Worm (Caenorhabditis elegans) whole organism, L4 larva: ENCODE results near the gene nas-15.
A peak's percentile ranks its signal among the peaks of the same experiment; 100 is the strongest.

Source experiments
- D1046.2 ChIP-seq: fragments of 200-800 bp; sonication (Bioruptor generic); IDR thresholded peaks from 2 replicates; pipeline ENCODE4 v1.3.6; 2022; ENCODE audit warnings: missing genetic modification characterization, missing compliant biosample characterization
- F26F4.8 ChIP-seq: fragments of 200-800 bp; sonication (Bioruptor generic); conservative IDR thresholded peaks from 2 replicates; pipeline ENCODE4 v1.3.6; 2022; ENCODE audit warnings: missing genetic modification characterization, missing compliant biosample characterization
- F44E2.7 ChIP-seq: fragments of 200-800 bp; sonication (Bioruptor generic); IDR thresholded peaks from 2 replicates; pipeline ENCODE4 v2.1.2; 2022; ENCODE audit warnings: missing genetic modification characterization, missing compliant biosample characterization
- T26A8.4 ChIP-seq: fragments of 200-800 bp; sonication (Bioruptor generic); IDR thresholded peaks from 2 replicates; pipeline ENCODE4 v1.3.6; 2022; ENCODE audit warnings: missing genetic modification characterization, missing compliant biosample characterization
- Y5F2A.4 ChIP-seq: fragments of 200-800 bp; sonication (Bioruptor generic); optimal IDR thresholded peaks from 2 replicates; lab custom pipeline; 2018; ENCODE audit warnings: mild to moderate bottlenecking, missing genetic modification characterization, missing compliant biosample characterization
- ZK337.2 ChIP-seq: fragments of 200-800 bp; sonication (Bioruptor generic); IDR thresholded peaks from 2 replicates; pipeline ENCODE4 v1.3.6; 2022; ENCODE audit warnings: missing genetic modification reagents, missing genetic modification characterization, missing compliant biosample characterization
- ZK546.5 ChIP-seq, 2 experiments: sonication (generic microtip); optimal IDR thresholded peaks; 2 replicates each; lab custom pipeline; 2017; ENCODE audit warnings: missing biosample characterization in 2 of 2, missing genetic modification characterization in 2 of 2
- aha-1 ChIP-seq: fragments of 150-350 bp; peaks from one replicate; lab custom pipeline; 2014; ENCODE audit warnings: missing biosample characterization, missing genetic modification characterization
- attf-4 ChIP-seq: sonication (generic microtip); optimal IDR thresholded peaks from 3 replicates; lab custom pipeline; 2017; ENCODE audit warnings: missing biosample characterization, missing genetic modification characterization
- ceh-62 ChIP-seq: sonication (generic microtip); optimal IDR thresholded peaks from 2 replicates; lab custom pipeline; 2017; ENCODE audit warnings: missing biosample characterization, missing genetic modification characterization
- ceh-82 ChIP-seq: sonication (generic microtip); optimal IDR thresholded peaks from 2 replicates; lab custom pipeline; 2017; ENCODE audit warnings: missing biosample characterization, missing genetic modification characterization
- ctbp-1 ChIP-seq: fragments of 200-800 bp; sonication (Bioruptor generic); IDR thresholded peaks from 2 replicates; pipeline ENCODE4 v1.3.6; 2022; ENCODE audit warnings: missing genetic modification reagents, missing genetic modification characterization, missing compliant biosample characterization
- dmd-8 ChIP-seq: fragments of 200-800 bp; sonication (Bioruptor generic); IDR thresholded peaks from 2 replicates; pipeline ENCODE4 v1.3.6; 2022; ENCODE audit warnings: missing genetic modification characterization, missing compliant biosample characterization
- dmd-9 ChIP-seq: fragments of 200-800 bp; sonication (Bioruptor generic); IDR thresholded peaks from 2 replicates; pipeline ENCODE4 v1.3.6; 2022; ENCODE audit warnings: missing genetic modification reagents, missing genetic modification characterization, missing compliant biosample characterization
- egl-43 ChIP-seq: fragments of 200-800 bp; sonication (Bioruptor generic); IDR thresholded peaks from 2 replicates; pipeline ENCODE4 v1.3.6; 2022; ENCODE audit warnings: missing genetic modification reagents, missing genetic modification characterization, missing compliant biosample characterization
- gei-8 ChIP-seq: fragments of 200-800 bp; sonication (Bioruptor generic); optimal IDR thresholded peaks from 2 replicates; lab custom pipeline; 2018; ENCODE audit warnings: mild to moderate bottlenecking, missing genetic modification characterization, missing compliant biosample characterization
- hlh-30 ChIP-seq: sonication (generic microtip); optimal IDR thresholded peaks from 2 replicates; lab custom pipeline; 2017; ENCODE audit warnings: antibody characterized with exemption, mild to moderate bottlenecking, missing genetic modification characterization, missing compliant biosample characterization; ENCODE audit not compliant: insufficient read depth
- lin-15B ChIP-seq: fragments of 150-350 bp; sonication (generic microtip); optimal IDR thresholded peaks from 3 replicates; lab custom pipeline; 2014; ENCODE audit warnings: missing biosample characterization, missing genetic modification characterization
- madf-5 ChIP-seq, 2 experiments: fragments of 200-800 bp; sonication (Bioruptor generic); IDR thresholded peaks; 2 replicates each; pipeline ENCODE4 v1.3.6; 2022; ENCODE audit warnings: missing compliant biosample characterization in 2 of 2, missing genetic modification characterization in 2 of 2
- nhr-102 ChIP-seq: sonication (generic microtip); optimal IDR thresholded peaks from 2 replicates; lab custom pipeline; 2016; ENCODE audit warnings: mild to moderate bottlenecking, missing genetic modification characterization, moderate library complexity, missing compliant biosample characterization
- nhr-111 ChIP-seq: fragments of 200-800 bp; sonication (Bioruptor generic); optimal IDR thresholded peaks from 2 replicates; lab custom pipeline; 2018; ENCODE audit warnings: mild to moderate bottlenecking, missing genetic modification characterization, missing compliant biosample characterization
- nhr-48 ChIP-seq: sonication (generic microtip); optimal IDR thresholded peaks from 2 replicates; lab custom pipeline; 2016; ENCODE audit warnings: mild to moderate bottlenecking, missing genetic modification characterization, missing compliant biosample characterization
- php-3 ChIP-seq: fragments of 200-800 bp; sonication (Bioruptor generic); IDR thresholded peaks from 2 replicates; pipeline ENCODE4 v1.3.6; 2022; ENCODE audit warnings: missing genetic modification reagents, missing genetic modification characterization, missing compliant biosample characterization
- rbr-2 ChIP-seq: sonication (generic microtip); optimal IDR thresholded peaks from 2 replicates; lab custom pipeline; 2016; ENCODE audit warnings: missing genotype, missing genetic modification characterization, missing compliant biosample characterization
- sdz-12 ChIP-seq: fragments of 200-800 bp; sonication (Bioruptor generic); optimal IDR thresholded peaks from 2 replicates; lab custom pipeline; 2018; ENCODE audit warnings: mild to moderate bottlenecking, missing genetic modification characterization, missing compliant biosample characterization
- spr-1 ChIP-seq: sonication (generic microtip); optimal IDR thresholded peaks from 2 replicates; lab custom pipeline; 2016; ENCODE audit warnings: mild to moderate bottlenecking, missing genetic modification characterization, missing compliant biosample characterization
- unc-39 ChIP-seq: sonication (generic microtip); optimal IDR thresholded peaks from 2 replicates; lab custom pipeline; 2017; ENCODE audit warnings: missing biosample characterization, missing genetic modification characterization
- unc-62 ChIP-seq, 3 experiments: fragments of 150-350 bp in 1 of 3; sonication (generic microtip); optimal IDR thresholded peaks in 2 of 3; peaks in 1 of 3; 1 replicate in 1 of 3; 2 replicates in 2 of 3; lab custom pipeline; 2014 to 2017; ENCODE audit warnings: missing biosample characterization in 3 of 3, missing genetic modification characterization in 3 of 3, missing genetic modification reagents in 3 of 3, missing genotype in 1 of 3

nas-15 gene

DNA sequence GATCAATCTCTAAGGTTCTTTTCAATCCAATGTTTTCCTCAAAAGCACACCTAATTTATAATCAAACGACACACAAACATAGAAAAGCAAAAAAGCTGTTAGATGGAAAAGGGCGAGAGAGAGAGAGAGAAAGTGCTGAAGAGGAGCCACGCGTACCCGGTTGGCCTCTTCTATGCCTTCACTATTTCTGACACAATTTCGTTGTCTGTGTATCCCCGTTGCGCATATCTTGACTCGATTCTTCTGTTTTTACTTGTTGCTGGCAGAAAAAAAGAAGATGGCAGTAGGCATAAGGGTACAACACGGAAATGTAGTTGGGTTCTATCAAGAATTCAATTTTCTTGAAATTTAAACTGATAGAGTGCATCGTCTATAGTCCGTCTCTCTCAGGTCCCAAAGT, 50.0 kb downstream of the nas-15 start (continued):
- TF ChIP-seq hlh-30 (tag; lab: Kevin White, UChicago) (peak; percentile 82), nhr-111 (no peak), madf-5 (GFP tag; IDR thresholded peaks at IDR 0.05; lab: Robert Waterston, UW) (no peak), rbr-2 (tag; lab: Kevin White, UChicago) (peak; percentile 76), T26A8.4 (no peak), nhr-102 (tag; lab: Kevin White, UChicago) (no peak), lin-15B (tag; lab: Kevin White, UChicago) (no peak), spr-1 (no peak), dmd-9 (GFP tag; lab: Robert Waterston, UW) (no peak), ceh-82 (tag; lab: Kevin White, UChicago) (no peak), sdz-12 (no peak), F26F4.8 (GFP tag; lab: Robert Waterston, UW) (no peak), gei-8 (no peak)
- TF ChIP-seq, all 104 proteins: peak for 27

DNA sequence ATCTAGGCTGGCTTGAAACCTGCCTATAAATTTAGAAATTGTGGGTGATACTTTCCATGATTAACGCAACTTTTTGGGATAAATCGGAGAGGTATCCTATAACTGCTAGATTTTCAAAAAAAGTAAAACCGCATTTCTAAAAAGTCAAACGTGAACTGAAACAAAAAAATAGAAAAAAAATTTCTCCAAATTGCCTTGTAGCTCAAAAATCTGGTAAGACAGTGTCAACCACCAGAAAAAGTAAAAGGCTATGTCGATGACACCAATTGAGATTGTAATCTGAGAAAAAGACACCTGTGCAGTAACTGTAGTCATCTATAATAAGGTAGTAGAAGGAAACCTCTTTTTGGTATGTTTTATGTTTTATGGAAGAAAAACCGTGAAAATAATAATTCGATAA, 51.1 kb downstream of the nas-15 start, which contains the start of gene wdr-54:
Gene wdr-54 (plus strand): TSS at position 301 of the 400 bp plus-strand sequence.
- TF ChIP-seq ceh-62 (tag; lab: Kevin White, UChicago) (no peak), unc-62 (GFP tag; optimal IDR thresholded peaks at IDR 0.05 in 1 of 2; lab: Kevin White, UChicago) (no peak), unc-62 (tag; optimal IDR thresholded peaks at IDR 0.05; lab: Kevin White, UChicago) (no peak), unc-39 (tag; lab: Kevin White, UChicago) (no peak), ctbp-1 (no peak), attf-4 (tag; lab: Kevin White, UChicago) (no peak), ceh-82 (tag; lab: Kevin White, UChicago) (no peak), egl-43 (GFP tag; lab: Robert Waterston, UW) (no peak), Y5F2A.4 (GFP tag; lab: Kevin White, UChicago) (no peak), nhr-48 (tag; lab: Kevin White, UChicago) (no peak), php-3 (no peak), aha-1 (no peak), ZK337.2 (GFP tag; lab: Robert Waterston, UW) (no peak), F26F4.8 (GFP tag; lab: Robert Waterston, UW) (no peak), ZK546.5 (tag; optimal IDR thresholded peaks at IDR 0.05; lab: Kevin White, UChicago) (no peak), D1046.2 (no peak), F44E2.7 (no peak), dmd-8 (GFP tag; lab: Robert Waterston, UW) (no peak), hlh-30 (tag; lab: Kevin White, UChicago) (no peak)
